Fruit fly (Drosophila melanogaster) whole organism, embryonic: ENCODE results near the gene HisCl1.

Experiments used
- Adf1 ChIP-seq: fragments of 200-800 bp; sonication (Bioruptor generic); IDR thresholded peaks from 2 replicates; pipeline ENCODE4 v1.3.6; 2022; ENCODE audit warnings: missing biosample characterization, missing genetic modification characterization
- BtbVII ChIP-seq: fragments of 200-800 bp; sonication (Bioruptor generic); optimal IDR thresholded peaks from 3 replicates; lab custom pipeline; 2017; ENCODE audit warnings: missing biosample characterization, mild to moderate bottlenecking, missing genetic modification characterization
- CG1024 ChIP-seq: fragments of 200-800 bp; sonication (Bioruptor generic); IDR thresholded peaks from 2 replicates; pipeline ENCODE4 v1.3.6; 2022; ENCODE audit warnings: missing biosample characterization, missing genetic modification characterization
- CG10543 ChIP-seq: fragments of 200-800 bp; sonication (Bioruptor generic); optimal IDR thresholded peaks from 3 replicates; lab custom pipeline; 2017; ENCODE audit warnings: missing biosample characterization, mild to moderate bottlenecking, missing genetic modification characterization, moderate library complexity
- CG10959 ChIP-seq: fragments of 200-800 bp; sonication (Bioruptor generic); IDR thresholded peaks from 2 replicates; pipeline ENCODE4 v1.3.6; 2022; ENCODE audit warnings: missing biosample characterization, missing genetic modification characterization
- CG11504 ChIP-seq: fragments of 200-800 bp; sonication (Bioruptor generic); optimal IDR thresholded peaks from 3 replicates; lab custom pipeline; 2019; ENCODE audit warnings: missing biosample characterization, mild to moderate bottlenecking, missing genetic modification characterization, moderate library complexity
- CG11560 ChIP-seq: fragments of 200-800 bp; sonication (Bioruptor generic); IDR thresholded peaks from 3 replicates; pipeline ENCODE4 v1.3.6; 2022; ENCODE audit warnings: missing biosample characterization, missing genetic modification characterization
- CG12071 ChIP-seq: fragments of 200-800 bp; sonication (Bioruptor generic); optimal IDR thresholded peaks from 3 replicates; lab custom pipeline; 2018; ENCODE audit warnings: missing biosample characterization, mild to moderate bottlenecking, missing genetic modification characterization
- CG1233 ChIP-seq: fragments of 200-800 bp; sonication (Bioruptor generic); optimal IDR thresholded peaks from 4 replicates; lab custom pipeline; 2018; ENCODE audit warnings: missing biosample characterization, mild to moderate bottlenecking, missing genetic modification characterization
- CG12391 ChIP-seq: fragments of 200-800 bp; sonication (Bioruptor generic); optimal IDR thresholded peaks from 3 replicates; lab custom pipeline; 2018; ENCODE audit warnings: missing biosample characterization, mild to moderate bottlenecking, missing genetic modification characterization, moderate library complexity
- CG14014 ChIP-seq: fragments of 200-800 bp; sonication (Bioruptor generic); IDR thresholded peaks from 2 replicates; pipeline ENCODE4 v1.3.6; 2022; ENCODE audit warnings: missing biosample characterization, missing genetic modification characterization
- CG1602 ChIP-seq: fragments of 200-800 bp; sonication (Bioruptor generic); optimal IDR thresholded peaks from 3 replicates; lab custom pipeline; 2016; ENCODE audit warnings: missing biosample characterization, missing genetic modification characterization
- CG17385 ChIP-seq: fragments of 200-800 bp; sonication (Bioruptor generic); optimal IDR thresholded peaks from 3 replicates; lab custom pipeline; 2018; ENCODE audit warnings: missing biosample characterization, mild to moderate bottlenecking, missing genetic modification characterization
- CG17568 ChIP-seq: fragments of 200-800 bp; sonication (Bioruptor generic); optimal IDR thresholded peaks from 2 replicates; lab custom pipeline; 2018; ENCODE audit warnings: missing biosample characterization, mild to moderate bottlenecking, missing genetic modification characterization, moderate library complexity
- CG17612 ChIP-seq: fragments of 200-800 bp; sonication (Bioruptor generic); IDR thresholded peaks from 2 replicates; pipeline ENCODE4 v1.3.6; 2022; ENCODE audit warnings: missing biosample characterization, missing genetic modification characterization
- CG18619 ChIP-seq: fragments of 200-800 bp; sonication (Bioruptor generic); optimal IDR thresholded peaks from 3 replicates; lab custom pipeline; 2017; ENCODE audit warnings: missing biosample characterization, mild to moderate bottlenecking, missing genetic modification characterization
- CG2875 ChIP-seq: fragments of 200-800 bp; sonication (Bioruptor generic); optimal IDR thresholded peaks from 2 replicates; lab custom pipeline; 2017; ENCODE audit warnings: missing biosample characterization, mild to moderate bottlenecking, missing genetic modification characterization, missing genetic modification reagents
- CG34224 ChIP-seq: fragments of 200-800 bp; sonication (Bioruptor generic); IDR thresholded peaks from 3 replicates; pipeline ENCODE4 v1.3.6; 2022; ENCODE audit warnings: missing biosample characterization, missing genetic modification characterization; ENCODE audit not compliant: partially characterized antibody
- CG43689 ChIP-seq: fragments of 200-800 bp; sonication (Bioruptor generic); IDR thresholded peaks from 2 replicates; pipeline ENCODE4 v1.3.6; 2022; ENCODE audit warnings: missing biosample characterization, missing genetic modification characterization
- CG4424 ChIP-seq: fragments of 200-800 bp; sonication (Bioruptor generic); optimal IDR thresholded peaks from 3 replicates; lab custom pipeline; 2016; ENCODE audit warnings: missing biosample characterization, missing genetic modification characterization
- CG6254 ChIP-seq: fragments of 200-800 bp; sonication (Bioruptor generic); optimal IDR thresholded peaks from 3 replicates; lab custom pipeline; 2017; ENCODE audit warnings: mild to moderate bottlenecking, missing biosample characterization, missing genetic modification reagents, missing genetic modification characterization
- CG6683 ChIP-seq: fragments of 200-800 bp; sonication (Bioruptor generic); optimal IDR thresholded peaks from 2 replicates; lab custom pipeline; 2017; ENCODE audit warnings: missing biosample characterization, mild to moderate bottlenecking, missing genetic modification characterization, missing genetic modification reagents
- CG8388 ChIP-seq: fragments of 200-800 bp; sonication (Bioruptor generic); optimal IDR thresholded peaks from 2 replicates; lab custom pipeline; 2019; ENCODE audit warnings: missing biosample characterization, mild to moderate bottlenecking, missing genetic modification characterization, moderate library complexity
- CG8478 ChIP-seq: fragments of >200 bp; optimal IDR thresholded peaks from 2 replicates; lab custom pipeline; 2018
- CrebB ChIP-seq: fragments of 200-800 bp; sonication (Bioruptor generic); optimal IDR thresholded peaks from 3 replicates; lab custom pipeline; 2018; ENCODE audit warnings: missing biosample characterization, mild to moderate bottlenecking, missing genetic modification characterization
- D19B ChIP-seq: fragments of 200-800 bp; sonication (Bioruptor generic); optimal IDR thresholded peaks from 2 replicates; lab custom pipeline; 2017; ENCODE audit warnings: missing biosample characterization, mild to moderate bottlenecking, missing genetic modification characterization
- Dll ChIP-seq: fragments of 200-800 bp; sonication (Bioruptor generic); IDR thresholded peaks from 4 replicates; pipeline ENCODE4 v1.3.6; 2022; ENCODE audit warnings: missing biosample characterization, missing genetic modification characterization; ENCODE audit not compliant: partially characterized antibody
- Doc3 ChIP-seq: fragments of 200-800 bp; sonication (Bioruptor generic); IDR thresholded peaks from 3 replicates; pipeline ENCODE4 v1.3.6; 2022; ENCODE audit warnings: missing biosample characterization, missing genetic modification characterization; ENCODE audit not compliant: partially characterized antibody
- Elba2 ChIP-seq: fragments of 200-800 bp; sonication (Bioruptor generic); optimal IDR thresholded peaks from 3 replicates; lab custom pipeline; 2016; ENCODE audit warnings: missing biosample characterization, missing genetic modification characterization
- Ets65A ChIP-seq: fragments of 200-800 bp; sonication (Bioruptor generic); peaks from one replicate; lab custom pipeline; 2016; ENCODE audit warnings: missing biosample characterization, missing genetic modification characterization
- Ets97D ChIP-seq: fragments of 200-800 bp; sonication (Bioruptor generic); optimal IDR thresholded peaks from 3 replicates; lab custom pipeline; 2016; ENCODE audit warnings: missing biosample characterization, missing genetic modification characterization
- HLH54F ChIP-seq: fragments of 200-800 bp; sonication (Bioruptor generic); optimal IDR thresholded peaks from 3 replicates; lab custom pipeline; 2016; ENCODE audit warnings: missing biosample characterization, missing genetic modification characterization
- Hey ChIP-seq: fragments of 200-800 bp; sonication (Bioruptor generic); optimal IDR thresholded peaks from 3 replicates; lab custom pipeline; 2018; ENCODE audit warnings: missing biosample characterization, mild to moderate bottlenecking, missing genetic modification characterization
- HmgZ ChIP-seq: fragments of 200-800 bp; sonication (Bioruptor generic); optimal IDR thresholded peaks from 2 replicates; lab custom pipeline; 2018; ENCODE audit warnings: missing biosample characterization, mild to moderate bottlenecking, missing genetic modification characterization
- Kr ChIP-seq: fragments of 200-800 bp; sonication (Bioruptor generic); optimal IDR thresholded peaks from 2 replicates; lab custom pipeline; 2017; ENCODE audit warnings: missing biosample characterization, mild to moderate bottlenecking, missing genetic modification characterization
- Oli ChIP-seq: fragments of 200-800 bp; sonication (Bioruptor generic); optimal IDR thresholded peaks from 2 replicates; lab custom pipeline; 2018; ENCODE audit warnings: missing biosample characterization, mild to moderate bottlenecking, missing genetic modification characterization, moderate library complexity
- Tbp ChIP-seq: fragments of >200 bp; optimal IDR thresholded peaks from 2 replicates; lab custom pipeline; 2018; ENCODE audit warnings: missing biosample characterization, missing genetic modification characterization
- Usf ChIP-seq: fragments of 200-800 bp; sonication (Bioruptor generic); optimal IDR thresholded peaks from 2 replicates; lab custom pipeline; 2017; ENCODE audit warnings: missing genotype, missing biosample characterization, missing genetic modification characterization
- bowl ChIP-seq: fragments of 200-800 bp; sonication (Bioruptor generic); IDR thresholded peaks from 2 replicates; pipeline ENCODE4 v1.3.6; 2022; ENCODE audit warnings: missing biosample characterization, missing genetic modification characterization
- chif ChIP-seq, 2 experiments: fragments of 200-800 bp; sonication (Bioruptor generic); optimal IDR thresholded peaks; 3 replicates each; lab custom pipeline; 2016; ENCODE audit warnings: missing biosample characterization in 2 of 2, missing genetic modification characterization in 2 of 2
- crol ChIP-seq: fragments of 200-800 bp; sonication (Bioruptor generic); IDR thresholded peaks from 2 replicates; pipeline ENCODE4 v1.3.6; 2022; ENCODE audit warnings: missing biosample characterization, missing genetic modification characterization
- da ChIP-seq: fragments of 200-800 bp; sonication (Bioruptor generic); optimal IDR thresholded peaks from 2 replicates; lab custom pipeline; 2016; ENCODE audit warnings: missing biosample characterization, missing genetic modification characterization
- danr ChIP-seq: fragments of 200-800 bp; sonication (Bioruptor generic); IDR thresholded peaks from 2 replicates; pipeline ENCODE4 v1.3.6; 2022; ENCODE audit warnings: missing biosample characterization, missing genetic modification characterization
- lmd ChIP-seq: fragments of 200-800 bp; sonication (Bioruptor generic); IDR thresholded peaks from 2 replicates; pipeline ENCODE4 v1.3.6; 2022; ENCODE audit warnings: missing biosample characterization, missing genetic modification characterization
- sens ChIP-seq: fragments of 200-800 bp; sonication (Bioruptor generic); peaks from one replicate; lab custom pipeline; 2016; ENCODE audit warnings: missing biosample characterization, missing genetic modification characterization
- sens-2 ChIP-seq: fragments of 200-800 bp; sonication (Bioruptor generic); IDR thresholded peaks from 2 replicates; pipeline ENCODE4 v1.3.6; 2022; ENCODE audit warnings: missing biosample characterization, missing genetic modification characterization
- ttk ChIP-seq: fragments of 200-800 bp; sonication (Bioruptor generic); IDR thresholded peaks from 2 replicates; pipeline ENCODE4 v2.1.2; 2022; ENCODE audit warnings: missing biosample characterization, missing genetic modification characterization
- wor ChIP-seq: fragments of 200-800 bp; sonication (Bioruptor generic); IDR thresholded peaks from 2 replicates; pipeline ENCODE4 v1.3.6; 2022; ENCODE audit warnings: missing biosample characterization, missing genetic modification characterization
- z ChIP-seq: fragments of 200-800 bp; sonication (Bioruptor generic); IDR thresholded peaks from 3 replicates; pipeline ENCODE4 v1.3.6; 2022; ENCODE audit warnings: missing biosample characterization, missing genetic modification characterization
- zf30C ChIP-seq: fragments of 200-800 bp; sonication (Bioruptor generic); optimal IDR thresholded peaks from 3 replicates; lab custom pipeline; 2018; ENCODE audit warnings: missing biosample characterization, mild to moderate bottlenecking, missing genetic modification characterization

Gene HisCl1

dm6 chr3R:11818930-11819639, 32.1 kb downstream of the HisCl1 start, which contains the start of the genes COX5A and glo (continued):
- TF ChIP-seq CG18619 (GFP tag; lab: Kevin White, UChicago) (peak; percentile 64), CG11504 (tag; lab: Kevin White, UChicago) (no peak), D19B (GFP tag; lab: Kevin White, UChicago) (peak; percentile 31), CG10543 (GFP tag; lab: Kevin White, UChicago) (peak; percentile 85), Kr (no peak), HmgZ (peak; percentile 82), Adf1 (GFP tag; lab: Robert Waterston, UW) (no peak), Hey (tag; lab: Kevin White, UChicago) (no peak), crol (GFP tag; lab: Robert Waterston, UW) (peak; percentile 20; the same call in 1 of the 2 replicates), Ets97D (GFP tag; lab: Kevin White, UChicago) (peak; percentile 94), Dll (GFP tag; lab: Robert Waterston, UW) (peak; percentile 39; the same call in 2 of the 4 replicates), chif (GFP tag; optimal IDR thresholded peaks at IDR 0.05; lab: Kevin White, UChicago) (peak; percentile 56 to 83), Usf (GFP tag; lab: Kevin White, UChicago) (no peak), Elba2 (GFP tag; lab: Kevin White, UChicago) (peak; percentile 57), CG2875 (GFP tag; lab: Kevin White, UChicago) (no peak), sens-2 (GFP tag; lab: Robert Waterston, UW) (no peak), Oli (tag; lab: Kevin White, UChicago) (peak; percentile 53), BtbVII (no peak), CG1024 (peak; percentile 68; the same call in 1 of the 2 replicates), CG8478 (lab: Kevin White, UChicago) (no peak), lmd (GFP tag; lab: Robert Waterston, UW) (peak; percentile 68), CG10959 (GFP tag; lab: Robert Waterston, UW) (peak; percentile 60), CG17385 (GFP tag; lab: Kevin White, UChicago) (peak; percentile 98), Ets65A (GFP tag; lab: Kevin White, UChicago) (peak; percentile 97), danr (GFP tag; lab: Robert Waterston, UW) (no peak), CrebB (tag; lab: Kevin White, UChicago) (peak; percentile 20), CG43689 (GFP tag; lab: Robert Waterston, UW) (no peak), Tbp (no peak), HLH54F (GFP tag; lab: Kevin White, UChicago) (peak; percentile 83), CG6254 (GFP tag; lab: Kevin White, UChicago) (no peak), da (GFP tag; lab: Kevin White, UChicago) (peak; percentile 44), bowl (no peak), z (no peak), CG1233 (GFP tag; lab: Kevin White, UChicago) (peak; percentile 56), CG6683 (GFP tag; lab: Kevin White, UChicago) (no peak), CG12071 (GFP tag; lab: Kevin White, UChicago) (no peak), sens (peak; percentile 98), zf30C (GFP tag; lab: Kevin White, UChicago) (no peak), CG34224 (GFP tag; lab: Robert Waterston, UW) (no peak), ttk (GFP tag; lab: Robert Waterston, UW) (peak; percentile 61), CG12391 (tag; lab: Kevin White, UChicago) (peak; percentile 88), CG17612 (peak; percentile 40; the same call in 1 of the 2 replicates), CG11560 (no peak; the same call in 2 of the 3 replicates), CG8388 (GFP tag; lab: Kevin White, UChicago) (peak; percentile 58), wor (GFP tag; lab: Robert Waterston, UW) (peak; percentile 37; the same call in 1 of the 2 replicates), CG4424 (GFP tag; lab: Kevin White, UChicago) (peak; percentile 82), Doc3 (0 out of 3 replicates have a peak, but pooled peaks have one; percentile 27), CG1602 (GFP tag; lab: Kevin White, UChicago) (peak; percentile 82), CG14014 (GFP tag; lab: Robert Waterston, UW) (peak; percentile 73), CG17568 (no peak)
